Worm (Caenorhabditis elegans) whole organism, mixed stage, embryonic: ENCODE results near the gene skr-17.

Experiments used
- blmp-1 ChIP-seq: fragments of 150-350 bp; optimal IDR thresholded peaks from 2 replicates; lab custom pipeline; 2014; ENCODE audit warnings: missing biosample characterization, missing genetic modification characterization
- elt-1 ChIP-seq: sonication (generic microtip); optimal IDR thresholded peaks from 2 replicates; lab custom pipeline; 2017; ENCODE audit warnings: missing genetic modification characterization, mild to moderate bottlenecking, missing compliant biosample characterization, antibody characterized with exemption, moderate library complexity, borderline replicate concordance; ENCODE audit not compliant: insufficient read depth
- flh-1 ChIP-seq: fragments of 200-800 bp; sonication (Bioruptor generic); optimal IDR thresholded peaks from 2 replicates; lab custom pipeline; 2018; ENCODE audit warnings: mild to moderate bottlenecking, missing genetic modification characterization, moderate library complexity, missing compliant biosample characterization
- lin-13 ChIP-seq: fragments of 150-350 bp; optimal IDR thresholded peaks from 2 replicates; lab custom pipeline; 2014; ENCODE audit warnings: missing biosample characterization, missing genetic modification characterization
- mep-1 ChIP-seq: fragments of 150-350 bp; optimal IDR thresholded peaks from 2 replicates; lab custom pipeline; 2017; ENCODE audit warnings: missing biosample characterization, missing genetic modification reagents, missing genetic modification characterization, inconsistent platforms
- nhr-237 ChIP-seq: fragments of 150-350 bp; optimal IDR thresholded peaks from 2 replicates; lab custom pipeline; 2014; ENCODE audit warnings: missing biosample characterization, missing genetic modification characterization
- snpc-4 ChIP-seq: fragments of 150-350 bp; optimal IDR thresholded peaks from 2 replicates; lab custom pipeline; 2014; ENCODE audit warnings: missing biosample characterization, missing genetic modification characterization
- unc-62 ChIP-seq: fragments of 150-350 bp; optimal IDR thresholded peaks from 2 replicates; lab custom pipeline; 2014; ENCODE audit warnings: missing biosample characterization, missing genetic modification reagents, missing genetic modification characterization

DNA sequence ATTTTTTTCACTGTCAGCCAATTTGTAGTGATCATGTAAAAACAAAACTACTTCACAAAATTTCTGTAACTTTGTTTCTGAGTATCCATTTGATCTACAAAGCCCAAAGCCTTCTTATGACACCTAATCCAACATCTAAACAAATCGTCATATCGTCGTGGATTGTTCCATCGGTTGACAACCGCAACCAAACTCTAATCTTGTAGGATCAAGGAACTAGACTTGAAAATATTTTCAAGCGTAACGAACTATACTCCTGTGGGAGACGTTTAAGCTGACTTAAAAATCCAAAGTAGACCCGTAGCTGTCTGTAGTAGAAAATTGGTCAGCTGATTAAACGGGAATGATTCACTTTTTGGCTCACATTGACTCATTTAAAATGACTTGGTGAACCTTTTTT lies 46.3 kb downstream of the skr-17 start:
- no peak for TF ChIP-seq flh-1 (GFP tag; lab: Kevin White, UChicago)
- no peak for TF ChIP-seq blmp-1 (tag; lab: Kevin White, UChicago)
- no peak for TF ChIP-seq snpc-4
- no peak for TF ChIP-seq lin-13 (tag; lab: Kevin White, UChicago)
- TF ChIP-seq mep-1 = no peak
- no peak for TF ChIP-seq unc-62 (GFP tag; lab: Kevin White, UChicago)
- TF ChIP-seq elt-1 (tag; lab: Kevin White, UChicago) = no peak
- no peak for TF ChIP-seq nhr-237 (tag; lab: Kevin White, UChicago)
